Fruit fly (Drosophila melanogaster): Measurements from ENCODE around the gene toe.

Gene toe

DNA sequence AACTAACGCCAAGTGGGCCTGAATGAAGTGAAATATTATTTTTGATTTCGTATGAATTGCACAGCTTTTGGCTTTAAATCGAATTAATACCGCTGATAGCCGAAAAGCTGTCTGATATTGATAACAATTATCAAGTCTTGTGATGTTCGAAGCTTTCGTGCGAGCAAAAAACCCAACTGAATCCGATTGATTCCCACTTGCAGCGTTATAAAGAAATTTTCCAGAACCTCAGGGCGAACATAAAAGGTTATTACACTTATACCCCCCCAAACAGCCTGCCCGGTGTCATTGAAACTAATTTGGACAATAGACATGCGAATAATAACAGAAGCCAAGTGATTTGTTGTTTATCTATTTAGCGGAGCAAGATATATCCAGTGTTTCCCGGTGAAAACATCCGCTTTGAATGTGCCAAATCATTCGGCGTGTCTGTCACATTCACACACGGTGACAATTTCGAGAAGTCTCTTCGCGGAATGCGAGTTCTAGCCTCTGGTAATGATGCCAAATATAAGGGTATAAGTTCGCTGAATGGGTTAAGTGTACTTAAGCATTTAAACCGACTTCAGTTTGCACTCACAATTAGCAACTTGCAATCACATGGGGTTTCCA is 26.5 kb downstream of the toe start:
- TF ChIP-seq GATAd (GFP tag; optimal IDR thresholded peaks at IDR 0.05) (no peak), Rel (GFP tag; optimal IDR thresholded peaks at IDR 0.05) (no peak), Rel (tag; optimal IDR thresholded peaks at IDR 0.05) (peak; percentile 71)

- TF ChIP-seq jim (GFP tag; optimal IDR thresholded peaks at IDR 0.05) (no peak), Jra (GFP tag; optimal IDR thresholded peaks at IDR 0.05) (no peak), Dif (GFP tag; optimal IDR thresholded peaks at IDR 0.05; ENCODE audit: partially characterized antibody) (no peak), GATAd (GFP tag; optimal IDR thresholded peaks at IDR 0.05) (no peak), CG32264 (GFP tag; optimal IDR thresholded peaks at IDR 0.05) (no peak)
These were observed 30.7 kb downstream of the toe start, which contains the start of gene Smyd4-2 for dm6 chr3L:12401800-12402199. Smyd4-2 (minus strand) TSS chr3L:12401935.

DNA sequence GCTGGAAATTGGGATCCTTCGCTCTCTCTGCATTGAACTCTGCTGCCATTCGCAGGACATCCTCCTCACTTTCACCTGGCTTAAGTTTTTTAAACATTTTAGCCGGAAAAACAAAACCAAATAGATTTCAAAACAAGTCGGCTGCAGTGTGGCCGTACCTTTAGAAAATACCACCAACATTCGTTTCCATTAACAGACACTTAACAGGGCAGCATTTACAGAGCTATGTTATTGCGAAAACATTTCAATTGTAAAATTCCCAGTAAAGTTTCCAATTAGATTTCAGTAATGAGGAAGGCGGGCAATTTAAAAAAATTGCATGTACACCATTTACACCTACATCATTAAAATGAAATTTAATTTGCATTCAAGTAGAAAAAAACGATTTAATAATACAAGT is 33.3 kb downstream of the toe start, which contains the start of gene CG32104:
Gene CG32104 (minus strand): TSS at position 152 of the 400 bp plus-strand sequence.
- TF ChIP-seq ey (GFP tag; optimal IDR thresholded peaks at IDR 0.05) (no peak), Rel (GFP tag; optimal IDR thresholded peaks at IDR 0.05) (no peak), Rel (tag; optimal IDR thresholded peaks at IDR 0.05) (peak; percentile 71)

dm6 chr3L:12395871-12396270 is 36.6 kb downstream of the toe start, which contains the start of gene Obp69a:
Obp69a (plus strand) TSS chr3L:12396171.
- TF ChIP-seq Myc (optimal IDR thresholded peaks at IDR 0.05) (no peak), pan (optimal IDR thresholded peaks at IDR 0.05) (no peak), Dfd (GFP tag; optimal IDR thresholded peaks at IDR 0.05) (no peak), jim (GFP tag; optimal IDR thresholded peaks at IDR 0.05) (no peak), Hr83 (GFP tag; optimal IDR thresholded peaks at IDR 0.05; ENCODE audit: poor library complexity, severe bottlenecking) (no peak), OdsH (GFP tag; optimal IDR thresholded peaks at IDR 0.05) (no peak), Hr78 (GFP tag; optimal IDR thresholded peaks at IDR 0.05) (no peak), rgr (GFP tag; optimal IDR thresholded peaks at IDR 0.05) (no peak), dmrt93B (GFP tag; optimal IDR thresholded peaks at IDR 0.05) (no peak), Mio (GFP tag; optimal IDR thresholded peaks at IDR 0.05) (no peak), usp (GFP tag; optimal IDR thresholded peaks at IDR 0.05) (no peak), dsf (GFP tag; optimal IDR thresholded peaks at IDR 0.05; ENCODE audit: borderline replicate concordance) (no peak), GATAd (GFP tag; optimal IDR thresholded peaks at IDR 0.05) (no peak), sage (GFP tag; optimal IDR thresholded peaks at IDR 0.05) (no peak), CG9705 (GFP tag; optimal IDR thresholded peaks at IDR 0.05) (no peak), N (GFP tag; optimal IDR thresholded peaks at IDR 0.05) (no peak), h (GFP tag; optimal IDR thresholded peaks at IDR 0.05) (no peak), Dif (GFP tag; optimal IDR thresholded peaks at IDR 0.05; ENCODE audit: partially characterized antibody) (no peak), CrebA (GFP tag; optimal IDR thresholded peaks at IDR 0.05; ENCODE audit: borderline replicate concordance) (no peak), br (GFP tag; optimal IDR thresholded peaks at IDR 0.05) (no peak)

- TF ChIP-seq Dif (GFP tag; optimal IDR thresholded peaks at IDR 0.05; ENCODE audit: partially characterized antibody) (no peak), lola (GFP tag; optimal IDR thresholded peaks at IDR 0.05) (no peak), sage (GFP tag; optimal IDR thresholded peaks at IDR 0.05) (no peak), sv (GFP tag; optimal IDR thresholded peaks at IDR 0.05) (no peak), Myc (optimal IDR thresholded peaks at IDR 0.05) (no peak), Hr78 (GFP tag; optimal IDR thresholded peaks at IDR 0.05) (no peak), fru (GFP tag; optimal IDR thresholded peaks at IDR 0.05) (no peak), usp (GFP tag; optimal IDR thresholded peaks at IDR 0.05) (no peak), Jra (GFP tag; optimal IDR thresholded peaks at IDR 0.05) (no peak), OdsH (GFP tag; optimal IDR thresholded peaks at IDR 0.05) (no peak), rgr (GFP tag; optimal IDR thresholded peaks at IDR 0.05) (no peak), Sp1 (GFP tag; optimal IDR thresholded peaks at IDR 0.05) (no peak), CG32264 (GFP tag; optimal IDR thresholded peaks at IDR 0.05) (no peak), Abd-B (GFP tag; optimal IDR thresholded peaks at IDR 0.05) (no peak)
These were observed 39.7 kb downstream of the toe start for dm6 chr3L:12392758-12393157.

DNA sequence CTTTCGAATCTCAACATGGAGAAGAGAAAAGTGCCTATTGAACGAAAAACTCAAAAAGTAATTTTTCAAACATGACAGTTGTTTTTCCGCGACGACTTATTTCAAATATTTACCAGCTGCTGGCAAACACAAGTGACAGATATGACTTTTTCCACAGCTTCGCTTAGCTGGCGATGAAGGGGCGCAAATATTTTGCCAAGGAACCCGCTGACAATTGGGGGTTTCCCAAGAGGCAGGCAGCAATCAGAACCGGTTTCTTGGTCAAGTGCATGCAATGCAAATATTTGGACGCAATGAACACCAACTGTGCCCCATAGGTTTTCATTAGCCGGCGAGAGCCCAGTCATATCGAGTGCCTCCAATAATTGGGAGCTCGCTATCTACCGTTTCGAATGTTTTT is 40.4 kb downstream of the toe start:
- TF ChIP-seq Hr83 (GFP tag; optimal IDR thresholded peaks at IDR 0.05; ENCODE audit: poor library complexity, severe bottlenecking) (no peak), Rel (GFP tag; optimal IDR thresholded peaks at IDR 0.05) (no peak), Rel (tag; optimal IDR thresholded peaks at IDR 0.05) (peak; percentile 93)

Data from whole organism, wandering third instar larva.